Fruit fly (Drosophila melanogaster): ENCODE data around the gene CG8475.

- no peak for TF ChIP-seq eg (GFP tag; IDR thresholded peaks at IDR 0.05)
- TF ChIP-seq salr (GFP tag; optimal IDR thresholded peaks at IDR 0.05) = no peak
- no peak for TF ChIP-seq CG16779 (tag; optimal IDR thresholded peaks at IDR 0.05)
- TF ChIP-seq net (GFP tag; optimal IDR thresholded peaks at IDR 0.05) = no peak
- TF ChIP-seq Eip78C (GFP tag) = no peak
- TF ChIP-seq CG10669 (GFP tag; optimal IDR thresholded peaks at IDR 0.05) = no peak
- no peak for TF ChIP-seq Lpt (GFP tag; optimal IDR thresholded peaks at IDR 0.05)
- no peak for TF ChIP-seq achi (GFP tag; optimal IDR thresholded peaks at IDR 0.05)
Measured at dm6 chr2L:8163025-8163351, 33.7 kb downstream of the CG8475 start, which contains the start of gene Piezo.

All from whole organism, prepupa.